Worm (Caenorhabditis elegans) whole organism, L2 larva: ENCODE measurements around the gene cutl-23.

ENCODE experiments used
- ama-1 ChIP-seq: fragments of 150-350 bp; optimal IDR thresholded peaks from 2 replicates; lab custom pipeline; 2018; ENCODE audit warnings: inconsistent platforms
- lin-13 ChIP-seq: fragments of 150-350 bp; optimal IDR thresholded peaks from 2 replicates; lab custom pipeline; 2014; ENCODE audit warnings: missing biosample characterization, missing genetic modification reagents, missing genetic modification characterization
- snpc-4 ChIP-seq: fragments of 150-350 bp; optimal IDR thresholded peaks from 2 replicates; lab custom pipeline; 2014; ENCODE audit warnings: missing biosample characterization, missing genetic modification characterization

DNA sequence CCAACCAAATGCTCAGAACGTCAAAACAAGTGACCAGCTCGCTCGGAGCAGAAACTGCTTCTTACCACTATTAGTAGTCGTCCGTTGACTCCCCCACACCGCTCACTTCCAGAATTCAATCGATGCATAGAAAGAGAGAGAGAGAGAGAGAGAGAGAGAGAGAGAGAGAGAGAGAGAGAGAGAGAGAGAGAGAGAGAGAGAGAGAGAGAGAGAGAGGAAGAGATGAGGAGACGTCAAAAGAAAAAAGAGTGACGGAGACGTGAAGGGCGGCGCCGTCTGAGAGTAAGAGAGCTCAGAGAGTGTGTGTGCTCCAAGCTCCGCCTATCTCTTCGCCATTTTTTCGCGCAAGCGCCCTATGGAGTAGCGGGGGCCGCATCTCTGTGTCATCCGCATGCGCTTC is 14.8 kb upstream of the cutl-23 start, which contains the start of gene ida-1:
- no peak for TF ChIP-seq snpc-4 (tag; lab: Kevin White, UChicago)
- no peak for TF ChIP-seq ama-1 (lab: Kevin White, UChicago)
- TF ChIP-seq lin-13 (GFP tag; lab: Kevin White, UChicago): no peak
